Worm (Caenorhabditis elegans) whole organism, early embryonic: ENCODE results near the gene cup-16.

ENCODE experiments used
- B0310.2 ChIP-seq: sonication (generic microtip); optimal IDR thresholded peaks from 2 replicates; lab custom pipeline; 2016; ENCODE audit warnings: mild to moderate bottlenecking, missing genetic modification characterization, missing compliant biosample characterization
- F13C5.2 ChIP-seq: sonication (generic microtip); optimal IDR thresholded peaks from 2 replicates; lab custom pipeline; 2017; ENCODE audit warnings: mild to moderate bottlenecking, missing genetic modification characterization, inconsistent platforms, missing compliant biosample characterization
- ama-1 ChIP-seq: fragments of 150-350 bp; optimal IDR thresholded peaks from 2 replicates; lab custom pipeline; 2014
- flt-1 ChIP-seq: fragments of 200-800 bp; sonication (Bioruptor generic); IDR thresholded peaks from 2 replicates; pipeline ENCODE4 v1.3.6; 2022; ENCODE audit warnings: missing genetic modification characterization, missing compliant biosample characterization
- hmbx-1 ChIP-seq: sonication (generic microtip); optimal IDR thresholded peaks from 2 replicates; lab custom pipeline; 2016; ENCODE audit warnings: mild to moderate bottlenecking, missing genetic modification characterization, missing compliant biosample characterization
- hmg-4 ChIP-seq: fragments of 200-800 bp; sonication (Bioruptor generic); optimal IDR thresholded peaks from 2 replicates; lab custom pipeline; 2018; ENCODE audit warnings: mild to moderate bottlenecking, missing genetic modification characterization, missing compliant biosample characterization
- pes-1 ChIP-seq: fragments of 200-800 bp; sonication (Bioruptor generic); IDR thresholded peaks from 2 replicates; pipeline ENCODE4 v1.3.6; 2022; ENCODE audit warnings: missing genetic modification reagents, missing genetic modification characterization, missing compliant biosample characterization
- sea-1 ChIP-seq: fragments of 200-800 bp; sonication (Bioruptor generic); conservative IDR thresholded peaks from 2 replicates; pipeline ENCODE4 v1.3.6; 2022; ENCODE audit warnings: missing genetic modification characterization, missing compliant biosample characterization
- tbx-11 ChIP-seq: fragments of 200-800 bp; sonication (Bioruptor generic); IDR thresholded peaks from 2 replicates; pipeline ENCODE4 v1.3.6; 2022; ENCODE audit warnings: missing genetic modification characterization, missing compliant biosample characterization
- tra-4 ChIP-seq: sonication (generic microtip); optimal IDR thresholded peaks from 2 replicates; lab custom pipeline; 2017; ENCODE audit warnings: missing genetic modification characterization, missing compliant biosample characterization

- TF ChIP-seq hmg-4 (GFP tag; lab: Kevin White, UChicago) (no peak), hmbx-1 (tag; lab: Kevin White, UChicago) (no peak), ama-1 (lab: Kevin White, UChicago) (no peak), pes-1 (GFP tag; lab: Robert Waterston, UW) (no peak), F13C5.2 (no peak), flt-1 (GFP tag; lab: Robert Waterston, UW) (no peak), B0310.2 (tag; lab: Kevin White, UChicago) (no peak), tbx-11 (GFP tag; lab: Robert Waterston, UW) (no peak), sea-1 (GFP tag; lab: Robert Waterston, UW) (no peak), tra-4 (tag; lab: Kevin White, UChicago) (no peak)
Observed at ce11 chrII:8695783-8696182, 11.2 kb upstream of the cup-16 start, which contains the start of gene C34C6.10.
